Fruit fly (Drosophila melanogaster) Kc167 (cell line): ENCODE measurements around the gene ImpE2.

Experiments used
- Myc ChIP-seq: fragments of >200 bp; optimal IDR thresholded peaks from 2 replicates; lab custom pipeline; 2017; ENCODE audit warnings: missing external identifiers
- Sin3A ChIP-seq: fragments of >200 bp; optimal IDR thresholded peaks from 2 replicates; lab custom pipeline; 2018; ENCODE audit warnings: missing external identifiers
- h ChIP-seq: fragments of >200 bp; optimal IDR thresholded peaks from 3 replicates; lab custom pipeline; 2018; ENCODE audit warnings: missing external identifiers
- insv ChIP-seq: fragments of >200 bp; optimal IDR thresholded peaks from 3 replicates; lab custom pipeline; 2018; ENCODE audit warnings: missing external identifiers
- psq ChIP-seq: fragments of >200 bp; optimal IDR thresholded peaks from 2 replicates; lab custom pipeline; 2017; ENCODE audit warnings: missing external identifiers
- ttk ChIP-seq: sonication (Bioruptor generic); optimal IDR thresholded peaks from 2 replicates; lab custom pipeline; 2017; ENCODE audit warnings: missing external identifiers

DNA sequence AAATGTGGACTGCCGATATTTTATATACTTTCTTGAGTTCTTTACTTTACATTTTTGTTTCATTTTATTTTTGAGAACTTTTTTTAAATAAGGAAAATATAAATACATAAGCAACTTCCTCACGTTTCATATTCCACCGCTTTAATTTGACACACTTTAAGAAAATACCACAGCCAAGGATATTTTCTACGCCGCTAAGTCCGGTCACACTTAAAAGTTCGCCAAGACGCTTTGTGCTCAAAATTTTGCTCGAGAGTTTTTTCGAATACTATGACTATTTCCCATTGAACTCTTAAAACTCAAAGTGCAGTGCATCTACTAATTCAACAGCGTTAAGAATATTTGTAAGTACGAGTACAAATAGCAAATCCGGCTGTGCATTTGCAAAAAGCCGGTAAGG lies 51.4 kb downstream of the ImpE2 start, which contains the start of the genes CG46463 and armi:
- TF ChIP-seq Myc (lab: Kevin White, UChicago) (no peak), psq (lab: Kevin White, UChicago) (no peak), Sin3A (lab: Kevin White, UChicago) (no peak), insv (lab: Kevin White, UChicago) (no peak), h (no peak), ttk (lab: Kevin White, UChicago) (no peak)
